Worm (Caenorhabditis elegans): ENCODE results near the gene msp-32.

msp-32 gene

DNA sequence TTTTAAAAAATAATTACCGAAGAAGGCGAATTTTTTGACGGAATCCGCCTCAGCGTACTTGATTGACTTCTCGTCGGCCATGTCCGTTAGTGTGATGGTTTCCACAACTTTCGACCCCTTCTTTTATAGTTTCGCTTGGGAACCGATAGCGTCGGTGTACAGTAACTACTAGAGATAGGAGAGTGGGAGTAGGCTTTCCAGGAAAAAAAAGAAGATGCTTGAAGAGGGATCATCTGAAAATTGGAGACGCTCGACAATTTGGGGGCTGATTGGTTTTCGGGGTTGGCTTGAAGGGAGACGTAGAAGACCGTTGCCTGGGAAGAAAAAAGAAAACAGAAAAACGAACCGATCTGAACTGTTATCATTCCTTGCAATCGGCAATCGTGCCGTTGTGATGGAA, 27.9 kb upstream of the msp-32 start, which contains the start of gene col-20:
TSS of gene col-20 (minus strand) at position 101 of the 400 bp plus-strand sequence.
- TF ChIP-seq Y67H2A.10 (GFP tag; conservative IDR thresholded peaks at IDR 0.05) (no peak), aptf-3 (GFP tag; IDR thresholded peaks at IDR 0.05) (no peak)

DNA sequence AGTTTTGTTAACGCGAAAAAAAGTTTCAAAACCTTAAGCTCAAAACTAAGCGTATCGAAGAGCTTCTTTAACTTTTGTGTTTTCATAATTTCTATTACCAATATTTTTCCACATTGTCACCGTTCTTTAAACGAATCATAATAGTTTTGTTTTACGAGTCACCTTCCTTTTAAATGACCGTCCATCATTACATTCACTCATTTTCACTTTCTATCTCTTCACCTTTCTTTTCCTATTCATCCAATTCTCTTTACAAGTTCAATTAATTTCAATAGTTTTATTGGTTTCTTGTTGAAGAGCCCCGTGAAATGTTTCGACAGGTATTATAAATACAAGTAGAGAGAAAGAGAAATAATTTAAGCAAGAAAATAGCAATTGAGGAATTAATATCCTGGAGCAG, 26.8 kb upstream of the msp-32 start:
- TF ChIP-seq D2030.7 (GFP tag; IDR thresholded peaks at IDR 0.05) (no peak), die-1 (tag; optimal IDR thresholded peaks at IDR 0.05) (no peak), lin-54 (GFP tag; optimal IDR thresholded peaks at IDR 0.05) (no peak), hrde-1 (tag; optimal IDR thresholded peaks at IDR 0.05; ENCODE audit: borderline replicate concordance) (no peak), madf-10 (tag; optimal IDR thresholded peaks at IDR 0.05) (no peak), ztf-6 (GFP tag; IDR thresholded peaks at IDR 0.05) (no peak), ceh-91 (GFP tag; IDR thresholded peaks at IDR 0.05) (no peak)

DNA sequence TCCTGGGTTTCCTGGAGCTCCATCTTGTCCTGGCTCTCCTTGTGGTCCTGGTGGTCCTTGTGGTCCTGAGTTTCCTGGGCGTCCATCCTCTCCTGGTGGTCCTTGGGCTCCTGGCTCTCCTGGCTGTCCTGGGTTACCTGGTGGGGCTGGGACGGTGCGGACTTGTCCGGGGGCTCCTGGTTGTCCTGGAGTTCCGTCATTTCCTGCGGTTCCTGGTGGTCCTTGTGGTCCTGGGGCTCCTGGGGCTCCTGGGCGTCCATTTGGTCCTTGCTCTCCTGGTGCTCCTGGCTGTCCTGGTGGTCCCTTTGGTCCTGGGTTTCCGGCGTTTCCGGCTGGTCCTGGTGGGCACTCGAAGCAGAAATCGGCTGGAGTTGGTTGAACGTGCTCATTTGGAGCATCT, 26.3 kb upstream of the msp-32 start:
- TF ChIP-seq lin-26 (GFP tag; IDR thresholded peaks at IDR 0.05) (peak; percentile 37; the same call in 1 of the 2 replicates), egrh-3 (GFP tag; IDR thresholded peaks at IDR 0.05) (peak; percentile 92), ztf-25 (GFP tag; IDR thresholded peaks at IDR 0.05) (0 out of 2 replicates have a peak, but pooled peaks have one; percentile 52), zfh-2 (GFP tag; conservative IDR thresholded peaks at IDR 0.05) (peak; percentile 86)

DNA sequence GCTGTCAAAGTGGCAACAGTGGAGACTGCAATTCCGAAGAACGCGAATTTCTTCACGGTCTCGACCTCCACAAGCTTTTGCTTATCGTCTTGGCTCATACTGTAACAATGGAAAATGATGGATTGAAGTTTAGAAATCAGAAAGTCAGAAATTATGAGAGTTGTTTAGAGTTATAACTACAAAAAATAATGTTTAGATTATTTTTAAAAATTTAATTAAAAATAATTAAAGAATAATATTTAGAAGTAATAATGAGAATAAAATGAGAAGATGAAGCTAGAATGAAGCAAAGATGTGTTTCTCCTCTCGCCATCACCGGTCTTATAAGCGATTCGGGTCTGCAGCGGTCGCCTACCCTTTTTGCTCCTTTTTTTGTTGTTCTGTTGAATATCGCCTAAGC, 25.6 kb upstream of the msp-32 start, which contains the start of gene col-73:
TSS of gene col-73 (minus strand) at position 101 of the 400 bp plus-strand sequence.
- no peak for TF ChIP-seq madf-8 (GFP tag; conservative IDR thresholded peaks at IDR 0.05)
- TF ChIP-seq sptf-2 (GFP tag; optimal IDR thresholded peaks at IDR 0.05): no peak
- TF ChIP-seq Y95B8A.8 (GFP tag; IDR thresholded peaks at IDR 0.05): no peak
- TF ChIP-seq mel-28 (tag; optimal IDR thresholded peaks at IDR 0.05; ENCODE audit: borderline replicate concordance): no peak
- TF ChIP-seq madf-3 (GFP tag; IDR thresholded peaks at IDR 0.05): no peak
- TF ChIP-seq rec-8 (tag; optimal IDR thresholded peaks at IDR 0.05): no peak
- no peak for TF ChIP-seq ztf-25 (GFP tag; IDR thresholded peaks at IDR 0.05)
- no peak for TF ChIP-seq tlf-1 (GFP tag; optimal IDR thresholded peaks at IDR 0.05)
- no peak for TF ChIP-seq C17E4.6 (GFP tag; IDR thresholded peaks at IDR 0.05)
- no peak for TF ChIP-seq F49E8.2 (tag; optimal IDR thresholded peaks at IDR 0.05; ENCODE audit: insufficient read depth)
- no peak for TF ChIP-seq B0019.2 (GFP tag; conservative IDR thresholded peaks at IDR 0.05)

DNA sequence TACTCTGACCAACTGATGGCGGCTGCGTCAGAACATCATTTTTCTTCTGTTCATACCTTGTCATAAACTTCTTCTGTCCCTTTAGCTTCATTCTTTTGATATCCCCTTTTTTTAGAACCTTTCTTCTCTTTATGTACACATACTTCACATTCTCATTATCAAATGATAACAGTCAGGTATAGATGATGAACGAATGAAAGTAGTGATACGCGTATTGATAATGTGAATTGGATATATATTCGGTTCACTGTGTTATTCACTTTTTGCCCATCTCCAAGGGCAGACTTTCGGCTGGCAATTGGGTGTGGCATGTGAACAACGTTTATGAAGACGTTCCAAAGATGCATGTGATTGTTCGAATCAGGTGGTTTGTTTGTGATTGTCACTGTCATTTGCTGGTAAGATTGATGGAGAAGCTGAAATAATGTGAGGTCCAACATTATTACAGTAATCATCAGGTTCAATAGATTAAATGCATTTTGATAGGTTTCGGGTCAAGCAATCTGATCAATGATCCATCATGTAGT, 24.2 kb upstream of the msp-32 start, which contains the start of gene F11G11.15:
TSS of gene F11G11.15 (plus strand) at position 511 of the 527 bp plus-strand sequence.
- no peak for TF ChIP-seq lin-54 (GFP tag; optimal IDR thresholded peaks at IDR 0.05)
- TF ChIP-seq ztf-26 (tag; optimal IDR thresholded peaks at IDR 0.05): peak; percentile 39

DNA sequence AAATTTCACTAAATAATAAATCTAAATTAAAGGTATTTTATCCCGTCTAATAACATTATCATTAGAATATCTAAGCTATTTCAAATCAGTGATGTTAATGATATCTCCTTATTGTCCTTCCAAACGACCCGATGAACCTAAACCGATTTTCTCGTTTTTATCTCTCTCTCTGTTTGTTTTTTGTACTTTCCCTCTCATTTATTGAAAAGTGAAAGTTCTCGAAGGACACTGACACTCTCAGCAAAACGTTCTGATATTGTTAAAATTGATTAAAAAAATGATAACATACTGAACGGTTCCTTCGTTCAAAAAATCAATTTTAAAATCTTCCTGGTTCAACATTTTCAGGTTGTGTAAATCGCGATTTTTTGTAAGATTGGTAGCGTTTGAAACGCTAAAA, 22.5 kb upstream of the msp-32 start, which contains the start of gene F11G11.13:
TSS of gene F11G11.13 (minus strand) at position 89 of the 400 bp plus-strand sequence.
- peak; percentile 16 for TF ChIP-seq lin-40 (tag; optimal IDR thresholded peaks at IDR 0.05)
- no peak for TF ChIP-seq egl-44 (GFP tag; IDR thresholded peaks at IDR 0.05)

DNA sequence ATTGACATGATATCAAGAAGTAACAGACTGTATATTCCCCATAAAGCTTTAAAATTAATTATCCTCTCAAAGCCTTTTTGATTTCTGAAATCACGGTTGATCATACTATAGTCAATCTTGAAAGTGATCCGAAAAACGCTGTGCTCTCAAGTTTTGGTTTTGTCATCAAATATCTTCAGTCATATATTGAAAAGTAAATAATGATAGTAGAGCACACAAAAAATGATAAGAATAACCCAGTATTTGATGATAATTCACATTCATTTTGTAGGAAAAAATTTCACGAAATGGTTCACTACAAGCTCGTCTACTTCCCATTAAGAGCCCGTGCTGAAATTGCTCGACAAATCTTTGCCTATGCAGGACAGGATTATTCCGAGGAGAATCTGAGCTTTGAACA, 19.0 kb upstream of the msp-32 start, which contains the start of gene gst-6:
TSS of gene gst-6 (plus strand) at position 263 of the 400 bp plus-strand sequence.
- TF ChIP-seq nhr-80 (tag; optimal IDR thresholded peaks at IDR 0.05) (peak; percentile 29), rcor-1 (GFP tag; IDR thresholded peaks at IDR 0.05) (no peak)
